Worm (Caenorhabditis elegans): ENCODE data around the gene Y116A8C.37.

The Y116A8C.37 gene

DNA sequence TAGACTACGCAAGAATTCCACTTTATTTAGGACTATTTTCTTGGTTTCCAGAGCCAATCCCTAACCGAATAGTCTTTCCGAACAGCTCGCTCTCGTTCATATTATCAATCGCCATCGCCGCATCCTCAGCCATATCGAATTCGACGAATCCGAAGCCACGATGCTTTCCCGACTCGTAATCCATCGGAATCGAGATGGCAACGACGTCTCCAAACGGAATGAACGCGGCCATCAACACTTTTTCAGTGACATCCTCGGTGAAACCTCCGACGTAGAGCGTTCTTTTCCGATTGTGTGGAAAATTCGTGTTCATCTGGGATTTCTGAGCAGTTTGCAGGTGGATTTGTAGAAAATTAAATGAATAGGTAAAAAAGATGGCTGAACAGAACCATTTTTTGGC, 14.6 kb downstream of the Y116A8C.37 start, which contains the start of gene cyn-13:
Gene cyn-13, minus strand, starts transcription at position 313 of the 400 bp plus-strand sequence.
- no peak for TF ChIP-seq sox-4 (tag; optimal IDR thresholded peaks at IDR 0.05)
- no peak for TF ChIP-seq madf-2 (tag; optimal IDR thresholded peaks at IDR 0.05)
- no peak for TF ChIP-seq ceh-34 (tag; optimal IDR thresholded peaks at IDR 0.05)
- TF ChIP-seq pag-3 (tag; optimal IDR thresholded peaks at IDR 0.05; ENCODE audit: borderline replicate concordance) = no peak
- TF ChIP-seq syd-9 (tag; optimal IDR thresholded peaks at IDR 0.05) = no peak
- TF ChIP-seq npax-4 (tag; optimal IDR thresholded peaks at IDR 0.05) = no peak
- no peak for TF ChIP-seq ceh-31 (tag; optimal IDR thresholded peaks at IDR 0.05)
- TF ChIP-seq gmeb-2 (tag; optimal IDR thresholded peaks at IDR 0.05) = no peak
- TF ChIP-seq nhr-11 (tag; optimal IDR thresholded peaks at IDR 0.05) = no peak
- no peak for TF ChIP-seq lim-6 (tag; optimal IDR thresholded peaks at IDR 0.05)

DNA sequence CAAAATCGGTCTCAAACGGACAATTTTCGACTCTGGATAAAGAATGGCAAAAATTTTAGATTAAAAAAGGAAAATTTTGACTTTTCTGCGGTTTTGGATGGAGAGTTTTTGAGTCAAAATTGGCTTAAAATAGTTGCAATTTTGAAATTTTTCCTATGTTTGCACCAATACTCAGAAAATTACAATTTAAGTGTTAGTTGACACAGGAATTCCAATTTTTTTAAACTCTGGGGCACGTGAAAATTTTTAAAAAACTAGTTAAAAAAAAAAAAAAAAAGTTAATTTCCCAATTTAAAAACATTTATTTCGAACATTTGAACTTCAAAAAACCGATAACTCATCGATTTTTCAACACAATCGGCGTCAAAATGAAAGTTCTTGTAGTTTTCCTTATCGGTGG, 19.1 kb downstream of the Y116A8C.37 start, which contains the start of gene Y116A8C.33:
Gene Y116A8C.33, plus strand, starts transcription at position 301 of the 400 bp plus-strand sequence.
- TF ChIP-seq dve-1 (tag; optimal IDR thresholded peaks at IDR 0.05) (no peak), mec-3 (tag; optimal IDR thresholded peaks at IDR 0.05; ENCODE audit: borderline replicate concordance) (no peak), zip-5 (tag; optimal IDR thresholded peaks at IDR 0.05) (no peak), rnt-1 (tag; optimal IDR thresholded peaks at IDR 0.05) (no peak), odd-2 (tag; optimal IDR thresholded peaks at IDR 0.05) (no peak), npax-4 (tag; optimal IDR thresholded peaks at IDR 0.05) (no peak), K02D7.2 (tag; optimal IDR thresholded peaks at IDR 0.05) (no peak), ztf-16 (tag; optimal IDR thresholded peaks at IDR 0.05) (no peak), lim-6 (tag; optimal IDR thresholded peaks at IDR 0.05) (no peak), ceh-14 (tag; optimal IDR thresholded peaks at IDR 0.05) (no peak), pat-9 (tag; optimal IDR thresholded peaks at IDR 0.05) (no peak), syd-9 (tag; optimal IDR thresholded peaks at IDR 0.05) (no peak)

DNA sequence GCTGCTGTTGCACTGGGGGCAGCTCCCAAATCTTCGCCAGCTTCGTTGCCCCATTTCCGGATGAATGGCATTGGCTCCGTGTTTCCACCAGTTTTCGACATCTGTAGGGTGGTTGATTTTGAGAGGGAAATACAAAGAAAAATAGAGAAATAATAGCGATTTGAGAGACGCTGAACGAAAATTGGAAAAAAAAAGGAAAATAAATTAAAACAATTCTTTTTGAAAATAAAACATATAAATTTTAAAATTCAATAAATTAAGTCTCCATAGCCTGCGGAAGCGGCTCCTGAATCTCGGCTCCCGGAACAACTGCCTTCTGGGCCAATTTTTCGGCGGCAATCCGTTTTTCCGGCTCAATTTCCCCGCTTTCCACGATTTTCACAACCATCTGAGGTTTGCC, 20.1 kb downstream of the Y116A8C.37 start, which contains the start of gene sfa-1:
Gene sfa-1, minus strand, starts transcription at position 101 of the 400 bp plus-strand sequence.
- TF ChIP-seq hlh-13 (GFP tag; optimal IDR thresholded peaks at IDR 0.05) (no peak), pqm-1 (tag; optimal IDR thresholded peaks at IDR 0.05) (no peak), mec-3 (tag; optimal IDR thresholded peaks at IDR 0.05; ENCODE audit: borderline replicate concordance) (no peak), pat-9 (tag; optimal IDR thresholded peaks at IDR 0.05) (no peak), ceh-48 (tag; optimal IDR thresholded peaks at IDR 0.05) (no peak), fax-1 (tag; optimal IDR thresholded peaks at IDR 0.05) (no peak), ttx-3 (tag; optimal IDR thresholded peaks at IDR 0.05) (no peak)

DNA sequence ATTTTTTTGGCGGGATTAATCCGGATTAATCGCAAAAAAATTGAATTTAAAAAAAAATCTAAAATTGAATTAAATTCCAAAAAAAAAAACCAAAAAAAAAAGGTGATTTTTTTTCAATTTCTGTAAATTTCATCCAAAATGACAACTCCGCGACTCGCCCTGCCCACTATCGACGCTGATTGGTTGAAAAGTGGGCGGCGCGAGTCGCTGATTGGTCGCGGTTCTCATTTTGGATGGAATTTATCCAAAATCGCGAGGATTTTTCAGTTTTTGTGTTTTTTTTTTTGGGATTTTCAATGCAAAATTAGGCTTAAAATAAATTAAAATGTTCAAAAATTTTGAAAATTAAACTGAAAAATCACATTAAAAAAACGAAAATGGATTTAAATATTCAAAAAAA, 21.5 kb downstream of the Y116A8C.37 start:
- TF ChIP-seq unc-3 (GFP tag; conservative IDR thresholded peaks at IDR 0.05) (no peak), unc-3 (tag; optimal IDR thresholded peaks at IDR 0.05) (no peak), nfya-1 (tag; optimal IDR thresholded peaks at IDR 0.05) (peak; percentile 91)

DNA sequence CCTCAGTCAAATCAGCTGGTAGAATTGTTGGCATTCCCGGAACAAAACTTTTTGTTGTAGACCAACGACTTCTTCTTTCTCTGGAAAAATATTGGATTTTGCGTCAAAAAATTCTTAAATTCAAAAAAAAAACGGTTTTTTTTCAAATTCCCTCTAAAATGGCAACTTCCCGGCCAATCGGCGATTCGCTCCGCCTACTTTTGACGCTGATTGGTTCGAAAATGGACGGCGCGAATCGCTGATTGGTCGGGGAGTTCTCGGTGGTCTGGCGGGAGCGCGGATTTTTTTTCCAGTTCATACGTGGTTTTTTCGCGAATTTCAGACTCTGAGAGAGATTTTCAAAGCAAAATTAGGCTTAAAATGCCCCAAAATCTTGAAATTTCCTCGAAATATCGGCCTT, 22.1 kb downstream of the Y116A8C.37 start:
- no peak for TF ChIP-seq npax-4 (tag; optimal IDR thresholded peaks at IDR 0.05)
- TF ChIP-seq C08G9.2 (tag; optimal IDR thresholded peaks at IDR 0.05) = no peak
- TF ChIP-seq ceh-22 (tag; optimal IDR thresholded peaks at IDR 0.05) = no peak
- TF ChIP-seq nfya-1 (tag; optimal IDR thresholded peaks at IDR 0.05) = peak; percentile 79
- no peak for TF ChIP-seq ztf-16 (tag; optimal IDR thresholded peaks at IDR 0.05)
- no peak for TF ChIP-seq ceh-14 (tag; optimal IDR thresholded peaks at IDR 0.05)
- TF ChIP-seq pros-1 (tag; optimal IDR thresholded peaks at IDR 0.05) = no peak
- no peak for TF ChIP-seq che-1 (tag; optimal IDR thresholded peaks at IDR 0.05)

DNA sequence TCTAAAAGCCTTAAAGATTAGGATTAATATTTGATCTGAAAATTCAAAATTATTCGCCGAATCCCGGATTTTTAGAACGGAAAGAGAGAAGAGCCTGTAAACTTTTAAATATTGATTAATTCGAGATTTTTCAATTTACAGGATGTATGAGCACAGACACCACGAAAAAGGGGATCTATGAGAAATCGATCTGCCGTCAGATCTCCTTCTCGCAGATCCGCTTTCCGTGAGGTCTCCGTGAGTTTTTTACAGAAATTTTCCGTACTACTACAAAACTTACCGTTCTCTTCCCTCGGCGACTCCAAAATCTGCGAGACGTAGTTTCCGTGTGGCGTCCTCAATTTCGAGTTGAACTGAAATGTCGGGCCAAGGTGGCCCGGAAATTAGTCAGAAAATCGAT, 22.7 kb downstream of the Y116A8C.37 start:
- TF ChIP-seq C08G9.2 (tag; optimal IDR thresholded peaks at IDR 0.05) (peak; percentile 78), F13H6.1 (tag; optimal IDR thresholded peaks at IDR 0.05) (peak; percentile 18), dmd-4 (tag; optimal IDR thresholded peaks at IDR 0.05; ENCODE audit: borderline replicate concordance) (peak; percentile 16), rnt-1 (tag; optimal IDR thresholded peaks at IDR 0.05) (peak; percentile 54), pros-1 (tag; optimal IDR thresholded peaks at IDR 0.05) (no peak), fax-1 (tag; optimal IDR thresholded peaks at IDR 0.05) (peak; percentile 74), elt-4 (tag; optimal IDR thresholded peaks at IDR 0.05) (no peak), ceh-31 (tag; optimal IDR thresholded peaks at IDR 0.05) (peak; percentile 76), ets-4 (tag; optimal IDR thresholded peaks at IDR 0.05) (peak; percentile 46), hlh-8 (tag; optimal IDR thresholded peaks at IDR 0.05) (peak; percentile 56), elt-2 (tag; optimal IDR thresholded peaks at IDR 0.05) (peak; percentile 52), ceh-2 (tag; optimal IDR thresholded peaks at IDR 0.05) (peak; percentile 71), gmeb-2 (tag; optimal IDR thresholded peaks at IDR 0.05) (no peak), zip-5 (tag; optimal IDR thresholded peaks at IDR 0.05) (peak; percentile 80), lim-6 (tag; optimal IDR thresholded peaks at IDR 0.05) (peak; percentile 28), ahr-1 (tag; optimal IDR thresholded peaks at IDR 0.05) (peak; percentile 57), fkh-10 (GFP tag; optimal IDR thresholded peaks at IDR 0.05) (no peak), ref-2 (tag; optimal IDR thresholded peaks at IDR 0.05) (peak; percentile 52), hlh-6 (tag; optimal IDR thresholded peaks at IDR 0.05) (no peak), tbx-2 (tag; optimal IDR thresholded peaks at IDR 0.05) (peak; percentile 94)

Measured in whole organism, late embryonic.